Worm (Caenorhabditis elegans): ENCODE results near the gene ser-6.

DNA sequence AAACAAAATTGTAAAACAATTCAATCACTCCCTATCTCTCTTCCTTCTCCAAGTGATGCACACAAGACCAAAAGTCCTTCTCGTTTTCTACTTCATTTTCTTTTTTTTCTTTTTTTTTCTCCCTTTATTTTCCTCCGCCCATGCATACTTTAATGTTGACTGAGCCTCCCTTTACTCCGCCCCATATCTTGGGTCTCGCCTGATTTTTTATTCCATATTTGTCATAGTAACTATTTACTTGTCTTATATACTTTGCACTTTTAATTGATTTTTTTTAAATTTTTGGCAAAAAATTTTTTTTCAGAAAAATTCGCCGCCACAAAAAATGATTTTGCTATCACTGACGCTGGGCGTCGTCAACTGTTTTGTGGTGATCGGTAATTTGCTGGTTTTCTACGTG is at the start of gene ser-6:
- TF ChIP-seq syd-9 (tag; optimal IDR thresholded peaks at IDR 0.05), result no peak
- no peak for TF ChIP-seq hlh-15 (tag; optimal IDR thresholded peaks at IDR 0.05)
- no peak for TF ChIP-seq fkh-10 (GFP tag; optimal IDR thresholded peaks at IDR 0.05)

Measured in whole organism, late embryonic.